Worm (Caenorhabditis elegans): Measurements from ENCODE around the gene hda-2.

Gene hda-2

ce11 chrII:8020580-8021044, 1.7 kb downstream of the hda-2 start (continued):
- TF ChIP-seq xnd-1 (tag; optimal IDR thresholded peaks at IDR 0.05) (no peak), tlf-1 (GFP tag; optimal IDR thresholded peaks at IDR 0.05) (peak; percentile 67), madf-6 (GFP tag; IDR thresholded peaks at IDR 0.05) (peak; percentile 49), attf-6 (GFP tag; IDR thresholded peaks at IDR 0.05) (peak; percentile 56; the same call in 1 of the 2 replicates), snpc-4 (GFP tag; optimal IDR thresholded peaks at IDR 0.05) (no peak), snpc-4 (tag; optimal IDR thresholded peaks at IDR 0.05) (no peak), tbp1 (GFP tag; optimal IDR thresholded peaks at IDR 0.05) (peak; percentile 12), ztf-3 (GFP tag; optimal IDR thresholded peaks at IDR 0.05) (peak; percentile 5), T07F8.4 (tag; optimal IDR thresholded peaks at IDR 0.05) (no peak), nhr-120 (GFP tag; IDR thresholded peaks at IDR 0.05) (no peak), cebp-1 (GFP tag; IDR thresholded peaks at IDR 0.05) (peak; percentile 17; the same call in 1 of the 2 replicates), cebp-1 (tag; optimal IDR thresholded peaks at IDR 0.05) (peak; percentile 73), lin-35 (GFP tag; optimal IDR thresholded peaks at IDR 0.05) (no peak), ceh-79 (tag; optimal IDR thresholded peaks at IDR 0.05) (peak; percentile 50), pbrm-1 (GFP tag; IDR thresholded peaks at IDR 0.05) (0 out of 2 replicates have a peak, but pooled peaks have one; percentile 14), mcd-1 (GFP tag; IDR thresholded peaks at IDR 0.05) (0 out of 2 replicates have a peak, but pooled peaks have one; percentile 21), attf-5 (GFP tag; optimal IDR thresholded peaks at IDR 0.05) (peak; percentile 39), madf-8 (GFP tag; conservative IDR thresholded peaks at IDR 0.05) (no peak), F49E8.2 (tag; optimal IDR thresholded peaks at IDR 0.05; ENCODE audit: insufficient read depth) (peak; percentile 31), egl-18 (GFP tag; IDR thresholded peaks at IDR 0.05) (no peak), C06A6.2 (GFP tag; conservative IDR thresholded peaks at IDR 0.05) (no peak), cebp-2 (GFP tag; IDR thresholded peaks at IDR 0.05) (no peak), nhr-27 (tag; optimal IDR thresholded peaks at IDR 0.05) (no peak), C17E4.6 (GFP tag; IDR thresholded peaks at IDR 0.05) (no peak), nhr-80 (tag; optimal IDR thresholded peaks at IDR 0.05) (no peak), sdz-38 (tag; optimal IDR thresholded peaks at IDR 0.05) (no peak), nfyb-1 (GFP tag; IDR thresholded peaks at IDR 0.05) (peak; percentile 71), ztf-22 (GFP tag; optimal IDR thresholded peaks at IDR 0.05) (peak; percentile 51), mxl-1 (tag; optimal IDR thresholded peaks at IDR 0.05) (no peak), repo-1 (tag; optimal IDR thresholded peaks at IDR 0.05) (peak; percentile 42), hrde-1 (tag; optimal IDR thresholded peaks at IDR 0.05; ENCODE audit: borderline replicate concordance) (no peak), aptf-3 (GFP tag; IDR thresholded peaks at IDR 0.05) (no peak)

ce11 chrII:8017380-8017779, 5.0 kb downstream of the hda-2 start, which contains the start of gene zyg-11:
Gene zyg-11 (plus strand): TSS chrII:8017680.
- TF ChIP-seq rcor-1 (GFP tag; IDR thresholded peaks at IDR 0.05) (no peak), nhr-120 (GFP tag; IDR thresholded peaks at IDR 0.05) (no peak), ets-4 (GFP tag; optimal IDR thresholded peaks at IDR 0.05) (no peak), Y53G8AR.9 (GFP tag; conservative IDR thresholded peaks at IDR 0.05) (no peak), Y56A3A.18 (GFP tag; IDR thresholded peaks at IDR 0.05) (no peak), hrde-1 (tag; optimal IDR thresholded peaks at IDR 0.05; ENCODE audit: borderline replicate concordance) (no peak), let-607 (tag; optimal IDR thresholded peaks at IDR 0.05) (no peak), bed-1 (GFP tag; IDR thresholded peaks at IDR 0.05) (no peak), egl-44 (GFP tag; IDR thresholded peaks at IDR 0.05) (no peak), lin-40 (tag; optimal IDR thresholded peaks at IDR 0.05) (no peak), Y53F4B.3 (GFP tag; IDR thresholded peaks at IDR 0.05) (no peak), ztf-18 (tag; optimal IDR thresholded peaks at IDR 0.05) (no peak), nhr-80 (tag; optimal IDR thresholded peaks at IDR 0.05) (no peak), nfya-2 (GFP tag; IDR thresholded peaks at IDR 0.05) (no peak)

Measured in whole organism, young adult.